Worm (Caenorhabditis elegans) whole organism, L1 larva: Measurements from ENCODE around the gene grd-12.

Experiments
- C16A3.4 ChIP-seq: fragments of 150-350 bp; optimal IDR thresholded peaks from 2 replicates; lab custom pipeline; 2014; ENCODE audit warnings: missing biosample characterization, missing genetic modification characterization
- Y116A8C.19 ChIP-seq: sonication (generic microtip); optimal IDR thresholded peaks from 2 replicates; lab custom pipeline; 2016; ENCODE audit warnings: missing compliant biosample characterization, missing genetic modification characterization, borderline replicate concordance
- aly-2 ChIP-seq: fragments of 150-350 bp; optimal IDR thresholded peaks from 2 replicates; lab custom pipeline; 2014; ENCODE audit warnings: missing biosample characterization, missing genetic modification characterization
- ceh-88 ChIP-seq: fragments of 200-800 bp; sonication (Bioruptor generic); IDR thresholded peaks from 2 replicates; pipeline ENCODE4 v1.3.6; 2022; ENCODE audit warnings: missing genetic modification characterization, missing compliant biosample characterization
- ceh-90 ChIP-seq: sonication (generic microtip); optimal IDR thresholded peaks from 2 replicates; lab custom pipeline; 2016; ENCODE audit warnings: missing genetic modification characterization, missing compliant biosample characterization
- ces-1 ChIP-seq: fragments of 150-350 bp; optimal IDR thresholded peaks from 2 replicates; lab custom pipeline; 2014; ENCODE audit warnings: missing biosample characterization, missing genetic modification reagents, missing genetic modification characterization
- dpl-1 ChIP-seq, 3 experiments: fragments of 150-350 bp in 2 of 3; sonication (generic microtip) in 1 of 3; optimal IDR thresholded peaks; 2 replicates each; lab custom pipeline; 2014 to 2017; ENCODE audit warnings: missing biosample characterization in 3 of 3, missing genetic modification characterization in 3 of 3, missing genetic modification reagents in 3 of 3
- efl-1 ChIP-seq, 4 experiments: fragments of 150-350 bp; optimal IDR thresholded peaks in 3 of 4; peaks in 1 of 4; 1 replicate in 1 of 4; 2 replicates in 3 of 4; lab custom pipeline; 2014; ENCODE audit warnings: missing biosample characterization in 2 of 4, missing genetic modification characterization in 2 of 4, missing genetic modification reagents in 2 of 4
- ets-5 ChIP-seq: fragments of 200-800 bp; sonication (Bioruptor generic); IDR thresholded peaks from 2 replicates; pipeline ENCODE4 v1.3.6; 2022; ENCODE audit warnings: missing genetic modification characterization, missing compliant biosample characterization
- fkh-10 ChIP-seq: sonication (generic microtip); optimal IDR thresholded peaks from 2 replicates; lab custom pipeline; 2017; ENCODE audit warnings: missing biosample characterization, missing genetic modification reagents, missing genetic modification characterization
- fkh-4 ChIP-seq: sonication (generic microtip); optimal IDR thresholded peaks from 2 replicates; lab custom pipeline; 2016; ENCODE audit warnings: missing compliant biosample characterization, missing genetic modification characterization, borderline replicate concordance
- fkh-8 ChIP-seq: sonication (generic microtip); optimal IDR thresholded peaks from 2 replicates; lab custom pipeline; 2016; ENCODE audit warnings: mild to moderate bottlenecking, missing genetic modification characterization, missing compliant biosample characterization
- hlh-4 ChIP-seq: sonication (generic microtip); optimal IDR thresholded peaks from 2 replicates; lab custom pipeline; 2016; ENCODE audit warnings: mild to moderate bottlenecking, missing genetic modification characterization, missing compliant biosample characterization
- hpl-2 ChIP-seq: fragments of 150-350 bp; optimal IDR thresholded peaks from 2 replicates; lab custom pipeline; 2014; ENCODE audit warnings: missing biosample characterization, missing genetic modification reagents, missing genetic modification characterization
- lin-13 ChIP-seq: fragments of 150-350 bp; optimal IDR thresholded peaks from 2 replicates; lab custom pipeline; 2014; ENCODE audit warnings: missing biosample characterization, missing genetic modification reagents, missing genetic modification characterization
- lin-39 ChIP-seq: fragments of 150-350 bp; optimal IDR thresholded peaks from 2 replicates; lab custom pipeline; 2014; ENCODE audit warnings: missing biosample characterization, missing genetic modification reagents, missing genetic modification characterization
- lir-3 ChIP-seq: sonication (generic microtip); optimal IDR thresholded peaks from 2 replicates; lab custom pipeline; 2016; ENCODE audit warnings: mild to moderate bottlenecking, missing genetic modification characterization, moderate library complexity, missing compliant biosample characterization; ENCODE audit not compliant: poor library complexity
- lsy-2 ChIP-seq, 2 experiments: fragments of 150-350 bp; optimal IDR thresholded peaks; 2 replicates each; lab custom pipeline; 2014; ENCODE audit warnings: missing biosample characterization in 2 of 2, missing genetic modification characterization in 2 of 2
- mab-9 ChIP-seq: fragments of 200-800 bp; sonication (Bioruptor generic); IDR thresholded peaks from 2 replicates; pipeline ENCODE4 v1.3.6; 2022; ENCODE audit warnings: missing genetic modification reagents, missing genetic modification characterization, missing compliant biosample characterization
- mep-1 ChIP-seq: fragments of 150-350 bp; optimal IDR thresholded peaks from 2 replicates; lab custom pipeline; 2014; ENCODE audit warnings: missing biosample characterization, missing genetic modification characterization
- nhr-12 ChIP-seq: sonication (generic microtip); optimal IDR thresholded peaks from 2 replicates; lab custom pipeline; 2017; ENCODE audit warnings: missing biosample characterization, missing genetic modification characterization
- nhr-20 ChIP-seq: sonication (generic microtip); optimal IDR thresholded peaks from 2 replicates; lab custom pipeline; 2016; ENCODE audit warnings: mild to moderate bottlenecking, missing genetic modification characterization, missing compliant biosample characterization
- nhr-71 ChIP-seq: sonication (generic microtip); optimal IDR thresholded peaks from 2 replicates; lab custom pipeline; 2016; ENCODE audit warnings: mild to moderate bottlenecking, missing genetic modification characterization, moderate library complexity, missing compliant biosample characterization
- nhr-77 ChIP-seq: fragments of 150-350 bp; optimal IDR thresholded peaks from 2 replicates; lab custom pipeline; 2014; ENCODE audit warnings: missing biosample characterization, missing genetic modification characterization
- nhr-90 ChIP-seq: sonication (generic microtip); optimal IDR thresholded peaks from 2 replicates; lab custom pipeline; 2016; ENCODE audit warnings: mild to moderate bottlenecking, missing genetic modification characterization, missing compliant biosample characterization; ENCODE audit not compliant: poor library complexity
- pqm-1 ChIP-seq: sonication (generic microtip); optimal IDR thresholded peaks from 3 replicates; lab custom pipeline; 2017; ENCODE audit warnings: missing biosample characterization, missing genetic modification characterization
- sox-4 ChIP-seq: sonication (generic microtip); optimal IDR thresholded peaks from 2 replicates; lab custom pipeline; 2016; ENCODE audit warnings: missing genetic modification characterization, missing compliant biosample characterization
- sptf-1 ChIP-seq: fragments of 150-350 bp; optimal IDR thresholded peaks from 2 replicates; lab custom pipeline; 2014; ENCODE audit warnings: missing biosample characterization, missing genetic modification characterization
- sup-37 ChIP-seq: fragments of 200-800 bp; sonication (Bioruptor generic); optimal IDR thresholded peaks from 2 replicates; lab custom pipeline; 2018; ENCODE audit warnings: mild to moderate bottlenecking, missing genetic modification characterization, missing compliant biosample characterization
- swsn-7 ChIP-seq: sonication (generic microtip); optimal IDR thresholded peaks from 2 replicates; lab custom pipeline; 2016; ENCODE audit warnings: missing genetic modification characterization, missing compliant biosample characterization
- tbx-2 ChIP-seq: sonication (generic microtip); optimal IDR thresholded peaks from 2 replicates; lab custom pipeline; 2016; ENCODE audit warnings: missing genetic modification characterization, missing compliant biosample characterization
- tlp-1 ChIP-seq: fragments of 150-350 bp; optimal IDR thresholded peaks from 2 replicates; lab custom pipeline; 2014; ENCODE audit warnings: missing biosample characterization, missing genetic modification characterization
- unc-30 ChIP-seq: sonication (generic microtip); optimal IDR thresholded peaks from 2 replicates; lab custom pipeline; 2017; ENCODE audit warnings: missing biosample characterization, missing genetic modification characterization
- unc-98 ChIP-seq: fragments of 200-800 bp; sonication (Bioruptor generic); IDR thresholded peaks from 2 replicates; pipeline ENCODE4 v1.3.6; 2022; ENCODE audit warnings: missing genetic modification characterization, missing compliant biosample characterization
- zip-4 ChIP-seq: fragments of 200-800 bp; sonication (Bioruptor generic); optimal IDR thresholded peaks from 2 replicates; lab custom pipeline; 2018; ENCODE audit warnings: mild to moderate bottlenecking, missing genetic modification characterization, moderate library complexity, missing compliant biosample characterization
- ztf-4 ChIP-seq: fragments of 150-350 bp; optimal IDR thresholded peaks from 2 replicates; lab custom pipeline; 2014; ENCODE audit warnings: missing biosample characterization, missing genetic modification characterization

Gene grd-12

DNA sequence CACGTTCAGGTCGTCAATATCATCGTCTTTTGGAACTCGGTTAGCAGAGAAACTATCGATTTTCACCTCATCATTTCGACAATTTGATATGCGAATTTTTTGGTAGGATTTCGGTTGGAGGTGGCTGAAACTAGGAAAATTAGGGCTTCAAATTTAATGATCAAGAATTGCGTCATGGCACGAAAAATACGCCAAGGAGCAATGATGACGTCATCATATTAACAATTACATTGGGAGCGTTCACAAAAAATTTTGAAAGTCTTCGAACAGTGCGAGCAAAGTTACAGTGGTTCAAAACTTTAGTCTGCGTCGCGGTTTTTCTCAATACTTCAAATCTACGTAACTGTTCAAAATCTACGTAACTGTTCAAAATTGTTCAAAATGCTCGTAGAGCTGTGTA is 35.4 kb upstream of the grd-12 start:
- TF ChIP-seq ztf-4 (tag; lab: Kevin White, UChicago) (no peak), hlh-4 (tag; lab: Kevin White, UChicago) (no peak), nhr-77 (tag; lab: Kevin White, UChicago) (no peak), zip-4 (GFP tag; lab: Kevin White, UChicago) (no peak), nhr-90 (no peak), sox-4 (tag; lab: Kevin White, UChicago) (no peak), ces-1 (GFP tag; lab: Kevin White, UChicago) (no peak), fkh-4 (tag; lab: Kevin White, UChicago) (no peak), nhr-71 (tag; lab: Kevin White, UChicago) (no peak), tbx-2 (tag; lab: Kevin White, UChicago) (no peak), Y116A8C.19 (no peak)

DNA sequence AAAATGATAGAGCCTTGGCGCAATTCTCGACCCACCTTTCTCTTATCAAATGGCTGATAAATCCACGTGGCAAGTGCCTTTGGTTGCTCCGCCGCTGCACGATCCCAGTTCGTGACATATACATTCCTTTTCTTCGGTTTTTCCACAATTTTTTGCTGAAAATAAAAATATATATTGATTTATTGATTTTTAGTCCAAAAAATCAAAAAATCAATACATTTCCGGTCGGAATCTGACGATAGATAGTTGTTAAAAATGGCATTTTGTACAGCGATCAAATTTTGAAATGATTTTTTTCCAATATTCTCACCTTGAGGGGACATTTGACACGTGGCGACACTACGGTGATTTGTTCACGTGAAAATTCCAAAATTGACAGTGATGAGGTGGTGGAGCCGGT is 34.5 kb upstream of the grd-12 start:
- no peak for TF ChIP-seq efl-1 (optimal IDR thresholded peaks at IDR 0.05; lab: Kevin White, UChicago)
- TF ChIP-seq efl-1 (GFP tag; optimal IDR thresholded peaks at IDR 0.05 in 1 of 2; lab: Kevin White, UChicago), result peak in 1 of 2 experiments; percentile 7
- no peak for TF ChIP-seq nhr-12 (tag; lab: Kevin White, UChicago)
- no peak for TF ChIP-seq unc-98 (GFP tag; lab: Robert Waterston, UW)
- TF ChIP-seq lin-39 (tag; lab: Kevin White, UChicago), result no peak
- no peak for TF ChIP-seq lin-13 (GFP tag; lab: Kevin White, UChicago)
- TF ChIP-seq tbx-2 (tag; lab: Kevin White, UChicago), result no peak
- TF ChIP-seq fkh-4 (tag; lab: Kevin White, UChicago), result no peak

DNA sequence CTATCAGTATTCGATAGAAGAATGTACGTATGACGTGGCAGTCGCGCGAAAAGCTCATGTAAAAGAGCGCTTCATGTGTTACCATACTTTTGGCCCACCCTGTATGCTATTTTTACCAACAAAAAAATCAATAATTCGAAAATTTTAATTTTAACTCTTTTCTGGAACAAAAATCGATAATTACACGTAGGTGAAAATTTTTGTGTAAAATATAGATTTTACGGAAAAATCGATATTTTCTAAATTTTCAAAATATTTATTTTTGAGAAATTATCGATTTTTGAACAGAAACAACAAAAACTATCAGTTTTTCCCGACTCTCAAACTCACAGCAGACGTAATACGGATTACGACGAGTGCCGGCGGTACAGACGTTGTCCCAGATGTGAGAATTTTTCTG is 33.2 kb upstream of the grd-12 start:
- TF ChIP-seq ceh-90 (no peak), nhr-71 (tag; lab: Kevin White, UChicago) (no peak), fkh-8 (no peak), ces-1 (GFP tag; lab: Kevin White, UChicago) (no peak), mab-9 (no peak), sptf-1 (no peak), C16A3.4 (tag; lab: Kevin White, UChicago) (no peak), aly-2 (tag; lab: Kevin White, UChicago) (no peak), ceh-88 (GFP tag; lab: Robert Waterston, UW) (no peak), mep-1 (no peak)

DNA sequence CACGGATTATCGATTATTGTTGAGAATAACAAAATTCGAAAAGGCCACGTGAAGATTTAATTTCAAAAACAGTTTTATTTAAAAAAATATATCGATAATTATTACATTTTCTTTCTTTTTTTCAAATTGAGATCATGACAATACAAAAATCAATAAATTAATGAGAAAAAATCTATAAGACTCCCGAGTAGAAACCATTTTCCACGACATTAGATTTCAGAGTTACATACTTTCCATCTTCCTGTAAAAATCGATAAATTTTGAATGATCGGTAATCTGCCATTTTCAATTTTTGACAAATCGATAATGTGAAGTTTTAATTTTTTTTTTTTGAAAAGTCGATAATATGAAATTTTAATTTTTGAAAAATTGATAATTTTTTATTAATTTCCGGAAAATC is 32.6 kb upstream of the grd-12 start, which contains the start of gene C30G7.3:
Gene C30G7.3, minus strand, starts transcription at position 8 of the 400 bp plus-strand sequence.
- TF ChIP-seq lsy-2 (tag; optimal IDR thresholded peaks at IDR 0.05; lab: Kevin White, UChicago) (no peak), nhr-20 (no peak), sup-37 (no peak), dpl-1 (GFP tag; optimal IDR thresholded peaks at IDR 0.05; lab: Kevin White, UChicago) (no peak), fkh-10 (GFP tag; lab: Kevin White, UChicago) (no peak), pqm-1 (tag; lab: Kevin White, UChicago) (no peak), hpl-2 (GFP tag; lab: Kevin White, UChicago) (no peak), ceh-90 (no peak), ets-5 (GFP tag; lab: Robert Waterston, UW) (no peak)

DNA sequence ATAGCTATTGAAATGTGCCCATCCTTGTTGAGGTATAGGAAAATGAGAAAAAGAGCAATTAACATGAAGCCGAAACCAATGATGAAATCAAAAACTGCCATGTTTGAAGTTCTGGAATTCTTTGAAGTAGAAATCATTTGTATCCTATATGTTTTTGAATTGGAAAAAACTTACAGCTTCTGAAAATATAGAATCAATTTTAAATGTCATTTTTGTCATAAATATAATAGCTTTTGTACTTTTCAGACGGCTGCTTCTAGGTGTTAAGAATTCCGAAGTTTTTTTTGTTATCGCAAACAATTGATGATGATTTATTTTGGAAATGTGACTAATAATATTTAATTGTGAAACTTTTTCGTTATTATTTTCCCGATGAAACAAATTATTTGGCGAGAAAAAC is 31.3 kb upstream of the grd-12 start, which contains the start of gene C30G7.4:
Gene C30G7.4, minus strand, starts transcription at position 101 of the 400 bp plus-strand sequence.
- TF ChIP-seq lir-3 (no peak), tlp-1 (no peak), sox-4 (tag; lab: Kevin White, UChicago) (no peak), swsn-7 (no peak), unc-30 (tag; lab: Kevin White, UChicago) (no peak)
